Worm (Caenorhabditis elegans) whole organism, L2 larva: ENCODE data around the gene F17C11.26.

Source experiments
- egl-27 ChIP-seq: sonication (generic microtip); optimal IDR thresholded peaks from 3 replicates; lab custom pipeline; 2017; ENCODE audit warnings: missing biosample characterization, missing genetic modification reagents, missing genetic modification characterization
- lin-13 ChIP-seq: fragments of 150-350 bp; optimal IDR thresholded peaks from 2 replicates; lab custom pipeline; 2014; ENCODE audit warnings: missing biosample characterization, missing genetic modification reagents, missing genetic modification characterization
- lin-39 ChIP-seq: fragments of 150-350 bp; optimal IDR thresholded peaks from 2 replicates; lab custom pipeline; 2014; ENCODE audit warnings: missing biosample characterization, missing genetic modification reagents, missing genetic modification characterization
- mdl-1 ChIP-seq, 2 experiments: fragments of 150-350 bp in 1 of 2; sonication (generic microtip) in 1 of 2; optimal IDR thresholded peaks; 2 replicates each; lab custom pipeline; 2017; ENCODE audit warnings: missing biosample characterization in 2 of 2, missing genetic modification characterization in 2 of 2
- nhr-237 ChIP-seq: fragments of 150-350 bp; optimal IDR thresholded peaks from 2 replicates; lab custom pipeline; 2014; ENCODE audit warnings: missing biosample characterization, missing genetic modification characterization
- nhr-25 ChIP-seq: fragments of 150-350 bp; sonication (generic microtip); optimal IDR thresholded peaks from 3 replicates; lab custom pipeline; 2014; ENCODE audit warnings: missing biosample characterization, missing genetic modification characterization
- snpc-4 ChIP-seq: fragments of 150-350 bp; optimal IDR thresholded peaks from 2 replicates; lab custom pipeline; 2014; ENCODE audit warnings: missing biosample characterization, missing genetic modification characterization
- ztf-1 ChIP-seq: fragments of 200-800 bp; sonication (Bioruptor generic); conservative IDR thresholded peaks from 2 replicates; pipeline ENCODE4 v1.3.6; 2022; ENCODE audit warnings: missing genetic modification characterization, missing compliant biosample characterization

- no peak for TF ChIP-seq lin-13 (GFP tag; lab: Kevin White, UChicago)
- TF ChIP-seq snpc-4, result no peak
- no peak for TF ChIP-seq lin-39 (tag; lab: Kevin White, UChicago)
- TF ChIP-seq nhr-25 (tag; lab: Kevin White, UChicago), result no peak
- no peak for TF ChIP-seq egl-27 (tag; lab: Kevin White, UChicago)
- no peak for TF ChIP-seq mdl-1 (tag; optimal IDR thresholded peaks at IDR 0.05; lab: Kevin White, UChicago)
- no peak for TF ChIP-seq nhr-237 (tag; lab: Kevin White, UChicago)
- no peak for TF ChIP-seq ztf-1
Observed at ce11 chrV:10938739-10939138, 2.5 kb upstream of the F17C11.26 start, which contains the start of gene F17C11.11.
